Fruit fly (Drosophila melanogaster) whole organism, embryonic: ENCODE results near the gene CG12420.

Experiments used
- Aef1 ChIP-seq: fragments of 200-800 bp; sonication (Bioruptor generic); IDR thresholded peaks from 3 replicates; pipeline ENCODE4 v1.3.6; 2022; ENCODE audit warnings: missing biosample characterization, missing genetic modification characterization
- Awh ChIP-seq: fragments of 200-800 bp; sonication (Bioruptor generic); IDR thresholded peaks from 2 replicates; pipeline ENCODE4, ENCODE4 v1.3.6; 2022; ENCODE audit warnings: missing biosample characterization, missing genetic modification characterization
- CG10321 ChIP-seq: fragments of 200-800 bp; sonication (Bioruptor generic); IDR thresholded peaks from 2 replicates; pipeline ENCODE4 v1.3.6; 2022; ENCODE audit warnings: missing biosample characterization, missing genetic modification characterization
- CG10462 ChIP-seq: fragments of 200-800 bp; sonication (Bioruptor generic); optimal IDR thresholded peaks from 2 replicates; lab custom pipeline; 2016; ENCODE audit warnings: missing biosample characterization, missing genetic modification characterization
- CG12391 ChIP-seq: fragments of 200-800 bp; sonication (Bioruptor generic); optimal IDR thresholded peaks from 3 replicates; lab custom pipeline; 2018; ENCODE audit warnings: missing biosample characterization, mild to moderate bottlenecking, missing genetic modification characterization, moderate library complexity
- CG13624 ChIP-seq: fragments of 200-800 bp; sonication (Bioruptor generic); optimal IDR thresholded peaks from 2 replicates; lab custom pipeline; 2016; ENCODE audit warnings: missing biosample characterization, missing genetic modification characterization
- CG14667 ChIP-seq: fragments of 200-800 bp; sonication (Bioruptor generic); IDR thresholded peaks from 2 replicates; pipeline ENCODE4 v1.3.6; 2022; ENCODE audit warnings: missing biosample characterization, missing genetic modification characterization
- CG14860 ChIP-seq: fragments of 200-800 bp; sonication (Bioruptor generic); IDR thresholded peaks from 3 replicates; pipeline ENCODE4 v1.3.6; 2022; ENCODE audit warnings: missing biosample characterization, missing genetic modification characterization; ENCODE audit not compliant: partially characterized antibody
- CG1529 ChIP-seq: fragments of 200-800 bp; sonication (Bioruptor generic); optimal IDR thresholded peaks from 3 replicates; lab custom pipeline; 2018; ENCODE audit warnings: missing biosample characterization, missing genetic modification characterization
- CG15601 ChIP-seq: fragments of 200-800 bp; sonication (Bioruptor generic); optimal IDR thresholded peaks from 3 replicates; lab custom pipeline; 2019; ENCODE audit warnings: missing biosample characterization, mild to moderate bottlenecking, missing genetic modification characterization, moderate library complexity
- CG16813 ChIP-seq: fragments of 200-800 bp; sonication (Bioruptor generic); IDR thresholded peaks from 3 replicates; pipeline ENCODE4 v1.3.6; 2022; ENCODE audit warnings: missing biosample characterization, missing genetic modification characterization; ENCODE audit not compliant: partially characterized antibody
- CG17385 ChIP-seq: fragments of 200-800 bp; sonication (Bioruptor generic); optimal IDR thresholded peaks from 3 replicates; lab custom pipeline; 2018; ENCODE audit warnings: missing biosample characterization, mild to moderate bottlenecking, missing genetic modification characterization
- CG17568 ChIP-seq: fragments of 200-800 bp; sonication (Bioruptor generic); optimal IDR thresholded peaks from 2 replicates; lab custom pipeline; 2018; ENCODE audit warnings: missing biosample characterization, mild to moderate bottlenecking, missing genetic modification characterization, moderate library complexity
- CG17802 ChIP-seq: fragments of 200-800 bp; sonication (Bioruptor generic); optimal IDR thresholded peaks from 2 replicates; lab custom pipeline; 2018; ENCODE audit warnings: missing biosample characterization, mild to moderate bottlenecking, missing genetic modification characterization, moderate library complexity
- CG18619 ChIP-seq: fragments of 200-800 bp; sonication (Bioruptor generic); optimal IDR thresholded peaks from 3 replicates; lab custom pipeline; 2017; ENCODE audit warnings: missing biosample characterization, mild to moderate bottlenecking, missing genetic modification characterization
- CG5953 ChIP-seq: fragments of 200-800 bp; sonication (Bioruptor generic); IDR thresholded peaks from 2 replicates; pipeline ENCODE4 v1.3.6; 2022; ENCODE audit warnings: missing biosample characterization, missing genetic modification characterization
- CG7928 ChIP-seq: fragments of 200-800 bp; sonication (Bioruptor generic); optimal IDR thresholded peaks from 2 replicates; lab custom pipeline; 2017; ENCODE audit warnings: missing biosample characterization, mild to moderate bottlenecking, missing genetic modification characterization
- CG8944 ChIP-seq: fragments of 200-800 bp; sonication (Bioruptor generic); optimal IDR thresholded peaks from 3 replicates; lab custom pipeline; 2016; ENCODE audit warnings: missing biosample characterization, missing genetic modification characterization
- CoRest ChIP-seq: fragments of 200-800 bp; sonication (Bioruptor generic); optimal IDR thresholded peaks from 3 replicates; lab custom pipeline; 2018; ENCODE audit warnings: missing biosample characterization, mild to moderate bottlenecking, missing genetic modification characterization, moderate library complexity
- Deaf1 ChIP-seq: fragments of 200-800 bp; optimal IDR thresholded peaks from 3 replicates; lab custom pipeline; 2019; ENCODE audit warnings: missing biosample characterization, mild to moderate bottlenecking, missing genetic modification characterization, moderate library complexity
- Ets65A ChIP-seq: fragments of 200-800 bp; sonication (Bioruptor generic); peaks from one replicate; lab custom pipeline; 2016; ENCODE audit warnings: missing biosample characterization, missing genetic modification characterization
- HHEX ChIP-seq: fragments of 200-800 bp; sonication (Bioruptor generic); optimal IDR thresholded peaks from 3 replicates; lab custom pipeline; 2017; ENCODE audit warnings: missing biosample characterization, mild to moderate bottlenecking, missing genetic modification characterization, missing genetic modification reagents
- HLH3B ChIP-seq: fragments of 200-800 bp; sonication (Bioruptor generic); IDR thresholded peaks from 2 replicates; pipeline ENCODE4 v1.3.6; 2022; ENCODE audit warnings: missing biosample characterization, missing genetic modification characterization
- Lhr ChIP-seq: fragments of 200-800 bp; sonication (Bioruptor generic); optimal IDR thresholded peaks from 3 replicates; lab custom pipeline; 2017; ENCODE audit warnings: mild to moderate bottlenecking, missing biosample characterization, missing genetic modification reagents, missing genetic modification characterization
- NC2α ChIP-seq: fragments of 200-800 bp; sonication (Bioruptor generic); optimal IDR thresholded peaks from 2 replicates; lab custom pipeline; 2016; ENCODE audit warnings: missing biosample characterization, missing genetic modification characterization
- Nf-YA ChIP-seq: fragments of 200-800 bp; sonication (Bioruptor generic); IDR thresholded peaks from 2 replicates; pipeline ENCODE4 v1.3.6; 2022; ENCODE audit warnings: missing biosample characterization, missing genetic modification characterization
- NfI ChIP-seq: fragments of 200-800 bp; sonication (Bioruptor generic); optimal IDR thresholded peaks from 3 replicates; lab custom pipeline; 2018; ENCODE audit warnings: missing biosample characterization, mild to moderate bottlenecking, missing genetic modification characterization, moderate library complexity
- Optix ChIP-seq: fragments of 200-800 bp; sonication (Bioruptor generic); IDR thresholded peaks from 3 replicates; pipeline ENCODE4 v1.3.6; 2022; ENCODE audit warnings: missing biosample characterization, missing genetic modification characterization
- Usf ChIP-seq: fragments of 200-800 bp; sonication (Bioruptor generic); optimal IDR thresholded peaks from 2 replicates; lab custom pipeline; 2017; ENCODE audit warnings: missing genotype, missing biosample characterization, missing genetic modification characterization
- aop ChIP-seq: fragments of 200-800 bp; sonication (Bioruptor generic); IDR thresholded peaks from 2 replicates; pipeline ENCODE4 v1.3.6; 2022; ENCODE audit warnings: missing biosample characterization, missing genetic modification characterization
- danr ChIP-seq: fragments of 200-800 bp; sonication (Bioruptor generic); IDR thresholded peaks from 2 replicates; pipeline ENCODE4 v1.3.6; 2022; ENCODE audit warnings: missing biosample characterization, missing genetic modification characterization
- esg ChIP-seq: fragments of 200-800 bp; sonication (Bioruptor generic); conservative IDR thresholded peaks from 2 replicates; pipeline ENCODE4 v1.3.6; 2022; ENCODE audit warnings: missing biosample characterization, missing genetic modification characterization
- eve ChIP-seq, 2 experiments: fragments of >200 bp; optimal IDR thresholded peaks; 2 replicates each; lab custom pipeline; 2017; ENCODE audit warnings: missing biosample characterization in 2 of 2, missing genetic modification characterization in 2 of 2
- exex ChIP-seq: fragments of 200-800 bp; sonication (Bioruptor generic); optimal IDR thresholded peaks from 4 replicates; lab custom pipeline; 2018; ENCODE audit warnings: missing biosample characterization, mild to moderate bottlenecking, missing genetic modification characterization, moderate library complexity
- gem ChIP-seq: fragments of 200-800 bp; sonication (Bioruptor generic); optimal IDR thresholded peaks from 2 replicates; lab custom pipeline; 2019; ENCODE audit warnings: missing biosample characterization, mild to moderate bottlenecking, missing genetic modification characterization, moderate library complexity
- h ChIP-seq: fragments of >200 bp; optimal IDR thresholded peaks from 2 replicates; lab custom pipeline; 2017
- ken ChIP-seq: fragments of 200-800 bp; sonication (Bioruptor generic); IDR thresholded peaks from 3 replicates; pipeline ENCODE4 v1.3.6; 2022; ENCODE audit warnings: missing biosample characterization, missing genetic modification characterization
- lilli ChIP-seq: fragments of 200-800 bp; sonication (Bioruptor generic); optimal IDR thresholded peaks from 3 replicates; lab custom pipeline; 2016; ENCODE audit warnings: missing biosample characterization, missing genetic modification characterization
- lmd ChIP-seq: fragments of 200-800 bp; sonication (Bioruptor generic); IDR thresholded peaks from 2 replicates; pipeline ENCODE4 v1.3.6; 2022; ENCODE audit warnings: missing biosample characterization, missing genetic modification characterization
- lola ChIP-seq, 3 experiments: fragments of >200 bp in 2 of 3; fragments of 200-800 bp in 1 of 3; sonication (Bioruptor generic) in 1 of 3; optimal IDR thresholded peaks; 2 replicates each; lab custom pipeline; 2017 to 2019; ENCODE audit warnings: missing biosample characterization in 3 of 3, missing genetic modification characterization in 3 of 3, mild to moderate bottlenecking in 1 of 3, moderate library complexity in 1 of 3
- phol ChIP-seq: fragments of 200-800 bp; sonication (Bioruptor generic); optimal IDR thresholded peaks from 3 replicates; lab custom pipeline; 2018; ENCODE audit warnings: missing biosample characterization, mild to moderate bottlenecking, missing genetic modification characterization, moderate library complexity
- pnt ChIP-seq: fragments of 200-800 bp; sonication (Bioruptor generic); optimal IDR thresholded peaks from 3 replicates; lab custom pipeline; 2016; ENCODE audit warnings: missing biosample characterization, missing genetic modification characterization
- repo ChIP-seq: fragments of 200-800 bp; sonication (Bioruptor generic); optimal IDR thresholded peaks from 2 replicates; lab custom pipeline; 2016; ENCODE audit warnings: missing biosample characterization, missing genetic modification characterization
- rib ChIP-seq: fragments of 200-800 bp; sonication (Bioruptor generic); IDR thresholded peaks from 2 replicates; pipeline ENCODE4 v1.3.6; 2022; ENCODE audit warnings: missing biosample characterization, missing genetic modification characterization
- row ChIP-seq: fragments of 200-800 bp; sonication (Bioruptor generic); IDR thresholded peaks from 3 replicates; pipeline ENCODE4 v1.3.6; 2022; ENCODE audit warnings: missing biosample characterization, missing genetic modification characterization
- shn ChIP-seq: fragments of 200-800 bp; sonication (Bioruptor generic); optimal IDR thresholded peaks from 3 replicates; lab custom pipeline; 2016; ENCODE audit warnings: missing biosample characterization, missing genetic modification characterization
- sima ChIP-seq: fragments of 200-800 bp; sonication (Bioruptor generic); optimal IDR thresholded peaks from 2 replicates; lab custom pipeline; 2016; ENCODE audit warnings: missing biosample characterization, missing genetic modification characterization
- tap ChIP-seq: fragments of 200-800 bp; optimal IDR thresholded peaks from 3 replicates; lab custom pipeline; 2019; ENCODE audit warnings: missing biosample characterization, mild to moderate bottlenecking, missing genetic modification characterization, moderate library complexity
- tio ChIP-seq: fragments of 200-800 bp; sonication (Bioruptor generic); optimal IDR thresholded peaks from 2 replicates; lab custom pipeline; 2017; ENCODE audit warnings: missing biosample characterization, missing genetic modification characterization, inconsistent platforms
- twi ChIP-seq: fragments of 200-800 bp; optimal IDR thresholded peaks from 2 replicates; lab custom pipeline; 2019; ENCODE audit warnings: missing biosample characterization, mild to moderate bottlenecking, missing genetic modification characterization, moderate library complexity
- usp ChIP-seq: fragments of >200 bp; optimal IDR thresholded peaks from 2 replicates; lab custom pipeline; 2017; ENCODE audit warnings: missing biosample characterization, missing genetic modification characterization
- vnd ChIP-seq: fragments of 200-800 bp; sonication (Bioruptor generic); IDR thresholded peaks from 3 replicates; pipeline ENCODE4 v1.3.6; 2022; ENCODE audit warnings: missing biosample characterization, missing genetic modification characterization; ENCODE audit not compliant: partially characterized antibody

Gene CG12420

dm6 chr3R:10213430-10213829, 9.1 kb upstream of the CG12420 start (continued):
- no peak for TF ChIP-seq h (lab: Kevin White, UChicago)
- TF ChIP-seq pnt: no peak
- TF ChIP-seq row (GFP tag; lab: Robert Waterston, UW): peak; percentile 79
- peak; percentile 80 for TF ChIP-seq tap
- TF ChIP-seq lola (GFP tag; optimal IDR thresholded peaks at IDR 0.05; lab: Kevin White, UChicago): no peak
- peak; percentile 70; the same call in 2 of the 3 replicates for TF ChIP-seq Optix
- no peak for TF ChIP-seq CG8944 (GFP tag; lab: Kevin White, UChicago)
- TF ChIP-seq usp (GFP tag; lab: Kevin White, UChicago): no peak
- no peak for TF ChIP-seq danr (GFP tag; lab: Robert Waterston, UW)
- no peak for TF ChIP-seq CG7928 (GFP tag; lab: Kevin White, UChicago)
- no peak for TF ChIP-seq eve (GFP tag; optimal IDR thresholded peaks at IDR 0.05; lab: Kevin White, UChicago)
- peak; percentile 79 for TF ChIP-seq HLH3B
- TF ChIP-seq ken (GFP tag; lab: Robert Waterston, UW): peak; percentile 75; the same call in 1 of the 3 replicates
- TF ChIP-seq gem: peak; percentile 84
- peak; percentile 53 for TF ChIP-seq CG17802 (tag; lab: Kevin White, UChicago)
- TF ChIP-seq sima (GFP tag; lab: Kevin White, UChicago): no peak
- TF ChIP-seq CG10321: no peak
- peak; percentile 54 for TF ChIP-seq CG14667 (GFP tag; lab: Robert Waterston, UW)
- no peak for TF ChIP-seq shn (GFP tag; lab: Kevin White, UChicago)
- TF ChIP-seq CG10462 (GFP tag; lab: Kevin White, UChicago): peak; percentile 2
- peak; percentile 71 for TF ChIP-seq esg
- TF ChIP-seq CG13624 (GFP tag; lab: Kevin White, UChicago): no peak
- peak; percentile 66; the same call in 1 of the 2 replicates for TF ChIP-seq Nf-YA (GFP tag; lab: Robert Waterston, UW)
- no peak for TF ChIP-seq aop
- no peak for TF ChIP-seq repo (GFP tag; lab: Kevin White, UChicago)
- TF ChIP-seq lmd (GFP tag; lab: Robert Waterston, UW): peak; percentile 84
- TF ChIP-seq NfI: peak; percentile 63
- peak; percentile 30 for TF ChIP-seq CG18619 (GFP tag; lab: Kevin White, UChicago)
- TF ChIP-seq rib (GFP tag; lab: Robert Waterston, UW): no peak
- peak; percentile 45; the same call in 1 of the 2 replicates for TF ChIP-seq CG5953
- TF ChIP-seq Aef1 (GFP tag; lab: Robert Waterston, UW): peak; percentile 63; the same call in 2 of the 3 replicates
- TF ChIP-seq CG15601 (tag; lab: Kevin White, UChicago): no peak
- no peak for TF ChIP-seq NC2α
- peak; percentile 39 for TF ChIP-seq twi (tag; lab: Kevin White, UChicago)
- TF ChIP-seq exex (tag; lab: Kevin White, UChicago): no peak
- no peak for TF ChIP-seq CoRest
- peak; percentile 71; the same call in 1 of the 2 replicates for TF ChIP-seq Awh (GFP tag; lab: Robert Waterston, UW)
- TF ChIP-seq CG16813 (GFP tag; lab: Robert Waterston, UW): no peak
- TF ChIP-seq lilli: no peak
- no peak for TF ChIP-seq Deaf1 (tag; lab: Kevin White, UChicago)
- TF ChIP-seq CG14860 (GFP tag; lab: Robert Waterston, UW): no peak
- peak; percentile 83 for TF ChIP-seq phol (tag; lab: Kevin White, UChicago)
- no peak for TF ChIP-seq CG17568 (GFP tag; lab: Kevin White, UChicago)
- no peak for TF ChIP-seq Ets65A
- TF ChIP-seq CG17385 (GFP tag; lab: Kevin White, UChicago): peak; percentile 64
- no peak for TF ChIP-seq Usf (GFP tag; lab: Kevin White, UChicago)
- TF ChIP-seq vnd (GFP tag; lab: Robert Waterston, UW): no peak
- no peak for TF ChIP-seq CG12391 (tag; lab: Kevin White, UChicago)
- peak; percentile 61 for TF ChIP-seq HHEX (GFP tag; lab: Kevin White, UChicago)
- peak; percentile 46 for TF ChIP-seq Lhr (GFP tag; lab: Kevin White, UChicago)
- peak; percentile 62 for TF ChIP-seq CG1529
- peak; percentile 12 for TF ChIP-seq tio (GFP tag; lab: Kevin White, UChicago)
